Worm (Caenorhabditis elegans) whole organism, L4/young adult: ENCODE results near the gene C31H1.1.

Source experiments
- W03F9.2 ChIP-seq: fragments of 150-350 bp; optimal IDR thresholded peaks from 2 replicates; lab custom pipeline; 2014; ENCODE audit warnings: missing biosample characterization, missing genetic modification characterization
- dao-5 ChIP-seq: sonication (generic microtip); optimal IDR thresholded peaks from 2 replicates; lab custom pipeline; 2016; ENCODE audit warnings: missing genotype, missing genetic modification characterization, moderate library complexity, missing compliant biosample characterization
- him-1 ChIP-seq: sonication (generic microtip); optimal IDR thresholded peaks from 2 replicates; lab custom pipeline; 2016; ENCODE audit warnings: missing genotype, missing genetic modification reagents, missing genetic modification characterization, missing compliant biosample characterization

Gene C31H1.1

DNA sequence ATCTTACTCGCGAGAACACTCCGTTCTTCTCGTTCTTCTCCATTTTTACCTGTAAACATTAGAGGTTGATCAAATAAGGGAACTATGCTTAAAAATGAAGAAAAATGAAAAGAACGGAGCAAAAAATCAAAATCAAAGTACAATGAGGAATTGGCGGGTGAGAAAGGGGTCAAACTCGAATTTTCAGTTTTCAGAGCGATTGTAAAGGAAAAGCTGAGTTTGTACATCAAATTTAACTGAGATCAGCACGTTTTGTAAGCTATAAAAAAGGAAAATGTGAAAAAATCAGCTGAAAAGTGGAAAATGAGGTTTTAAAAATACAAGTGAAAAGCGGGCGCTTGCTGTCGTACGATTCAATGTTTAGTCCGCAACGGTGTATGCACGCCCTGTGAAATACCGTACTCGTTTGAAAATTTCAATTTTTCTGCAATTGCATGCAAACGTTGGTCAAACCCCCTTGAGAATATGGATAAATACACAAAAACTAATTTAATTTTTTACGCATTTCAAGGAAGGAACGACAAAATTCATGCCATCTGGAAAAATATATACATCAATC lies 16.9 kb downstream of the C31H1.1 start, which contains the start of gene oops-1:
TSS of gene oops-1 (minus strand) at position 51 of the 559 bp plus-strand sequence.
- TF ChIP-seq W03F9.2 (tag; lab: Kevin White, UChicago) (peak; percentile 13), dao-5 (tag; lab: Kevin White, UChicago) (no peak)

- TF ChIP-seq dao-5 (tag; lab: Kevin White, UChicago): no peak
- TF ChIP-seq W03F9.2 (tag; lab: Kevin White, UChicago): no peak
- no peak for TF ChIP-seq him-1
Measured at ce11 chrIV:5816466-5816865, 19.2 kb downstream of the C31H1.1 start.

ce11 chrIV:5817459-5817858 lies 20.2 kb downstream of the C31H1.1 start:
- no peak for TF ChIP-seq him-1
- TF ChIP-seq W03F9.2 (tag; lab: Kevin White, UChicago): no peak
- TF ChIP-seq dao-5 (tag; lab: Kevin White, UChicago): no peak

DNA sequence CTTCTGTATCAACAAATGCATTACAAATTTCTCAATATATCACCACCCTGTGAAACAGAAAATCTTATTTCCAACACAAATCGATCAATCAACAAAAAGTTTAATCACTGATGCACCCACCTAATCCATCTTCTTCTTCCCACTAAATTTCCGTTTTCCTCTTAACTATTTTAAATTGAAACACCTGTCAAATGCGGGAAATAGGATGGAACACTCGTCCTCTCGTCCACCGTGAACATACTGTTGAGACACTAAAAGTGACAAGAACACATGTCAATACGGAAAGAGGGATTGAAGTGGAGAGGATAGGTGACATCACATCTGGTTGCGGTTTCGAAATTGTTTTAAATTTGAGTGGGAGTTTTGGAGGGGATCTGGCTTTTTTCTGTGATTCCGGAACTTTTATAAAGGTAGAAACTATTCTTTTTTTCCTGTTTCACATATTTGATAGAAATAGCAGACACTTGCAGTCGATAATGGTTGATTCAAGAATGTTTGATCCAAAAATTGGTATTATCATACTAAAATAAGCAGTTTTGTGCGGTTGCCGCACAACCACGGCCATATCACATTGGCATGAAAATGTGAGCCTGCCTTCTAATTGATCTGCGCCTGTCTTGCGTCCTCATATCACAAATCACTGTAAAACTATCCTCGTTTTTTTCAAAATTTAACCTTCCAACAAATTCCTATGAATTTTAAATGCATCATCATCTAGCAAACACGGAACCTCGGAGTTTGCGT lies 23.0 kb downstream of the C31H1.1 start:
- no peak for TF ChIP-seq dao-5 (tag; lab: Kevin White, UChicago)
- TF ChIP-seq W03F9.2 (tag; lab: Kevin White, UChicago): no peak
- no peak for TF ChIP-seq him-1

ce11 chrIV:5820953-5821352 lies 23.7 kb downstream of the C31H1.1 start:
- no peak for TF ChIP-seq him-1
- TF ChIP-seq dao-5 (tag; lab: Kevin White, UChicago): no peak
- no peak for TF ChIP-seq W03F9.2 (tag; lab: Kevin White, UChicago)

DNA sequence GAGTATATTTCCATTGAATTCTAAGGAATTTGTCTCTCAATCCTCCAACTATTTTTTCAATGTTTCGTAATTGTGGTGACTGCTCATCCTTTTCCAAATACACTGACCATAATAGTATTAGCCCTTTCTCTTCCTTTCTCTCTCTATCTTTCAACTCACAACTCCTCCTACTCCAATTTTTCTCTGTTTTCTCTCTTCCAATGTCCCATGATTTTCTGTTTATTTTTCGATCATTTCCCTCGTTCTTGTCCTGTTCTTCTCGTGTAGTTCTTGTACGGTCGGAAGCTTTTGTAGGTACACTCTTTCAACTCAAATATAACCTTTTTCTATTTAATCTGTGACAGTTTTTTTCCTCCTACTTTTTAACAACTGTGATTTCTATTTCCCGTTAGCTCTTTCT lies 24.7 kb downstream of the C31H1.1 start:
- TF ChIP-seq W03F9.2 (tag; lab: Kevin White, UChicago): no peak
- no peak for TF ChIP-seq him-1
- TF ChIP-seq dao-5 (tag; lab: Kevin White, UChicago): no peak

DNA sequence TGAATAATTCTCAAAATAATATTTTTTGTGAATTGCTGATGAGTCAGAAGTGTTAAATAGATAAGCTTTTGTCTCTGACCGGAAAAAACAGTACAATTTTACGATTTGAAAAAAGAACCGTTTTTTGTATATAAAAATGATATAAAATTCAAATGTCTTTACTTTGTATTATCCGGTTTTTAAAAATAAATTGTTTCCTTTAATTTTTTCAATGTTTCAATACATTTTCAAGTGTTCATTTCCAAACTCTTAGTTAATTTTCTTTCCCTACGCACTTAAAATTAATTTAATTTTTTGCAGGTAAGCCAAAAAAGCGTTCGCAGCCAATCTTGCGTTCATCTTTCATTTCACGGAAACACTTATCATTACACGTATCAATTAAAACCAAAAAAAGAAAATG lies 27.2 kb downstream of the C31H1.1 start, which contains the start of gene egal-1:
TSS of gene egal-1 (plus strand) at position 301 of the 400 bp plus-strand sequence.
- no peak for TF ChIP-seq him-1
- no peak for TF ChIP-seq dao-5 (tag; lab: Kevin White, UChicago)
- TF ChIP-seq W03F9.2 (tag; lab: Kevin White, UChicago): no peak

- TF ChIP-seq him-1 (no peak), W03F9.2 (tag; lab: Kevin White, UChicago) (no peak), dao-5 (tag; lab: Kevin White, UChicago) (no peak)
Measured at ce11 chrIV:5832801-5833200, 35.5 kb downstream of the C31H1.1 start.

DNA sequence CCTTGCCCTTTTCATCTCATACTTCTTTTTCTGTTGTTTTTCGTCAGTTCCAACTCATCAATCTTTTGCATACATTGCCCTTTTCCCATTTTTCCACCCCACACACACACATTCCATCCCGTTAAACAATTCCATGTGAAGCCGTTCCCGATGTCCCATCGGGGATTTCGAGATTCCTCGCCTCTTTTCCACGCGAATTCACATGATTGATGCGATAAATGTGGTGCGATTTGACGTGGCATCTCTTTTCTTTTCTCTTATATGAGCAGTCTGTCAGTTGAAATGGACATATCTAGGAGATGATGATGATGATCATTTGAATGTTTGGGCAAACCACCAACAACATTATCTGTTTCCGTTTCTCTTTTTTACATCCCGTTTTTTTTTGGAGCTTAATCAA lies 36.9 kb downstream of the C31H1.1 start:
- no peak for TF ChIP-seq dao-5 (tag; lab: Kevin White, UChicago)
- no peak for TF ChIP-seq him-1
- no peak for TF ChIP-seq W03F9.2 (tag; lab: Kevin White, UChicago)

- TF ChIP-seq W03F9.2 (tag; lab: Kevin White, UChicago) (no peak), dao-5 (tag; lab: Kevin White, UChicago) (no peak), him-1 (no peak)
Measured at ce11 chrIV:5839178-5839577, 41.9 kb downstream of the C31H1.1 start, which contains the start of gene C06E7.2. C06E7.2 (plus strand) TSS chrIV:5839478.

DNA sequence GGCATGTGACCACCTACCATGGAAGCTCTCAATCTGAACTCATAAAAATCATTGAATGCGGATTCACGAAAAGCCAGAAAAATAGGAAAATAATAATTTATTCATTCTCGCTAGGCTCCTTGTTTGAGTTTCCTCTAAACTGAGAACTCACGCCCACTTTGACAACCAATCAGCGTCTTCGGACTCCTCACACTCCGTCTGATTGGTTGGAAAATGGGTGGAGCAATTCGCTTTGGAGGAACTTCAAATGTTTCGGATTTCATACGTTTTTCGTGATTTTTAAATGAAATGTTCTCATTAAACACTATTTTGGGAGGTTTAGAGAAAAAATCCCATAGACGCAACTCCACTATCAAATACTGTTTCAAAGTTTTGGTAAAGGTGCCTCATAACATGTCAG lies 45.7 kb downstream of the C31H1.1 start:
- TF ChIP-seq W03F9.2 (tag; lab: Kevin White, UChicago) (no peak), dao-5 (tag; lab: Kevin White, UChicago) (no peak), him-1 (no peak)

ce11 chrIV:5846269-5846668 lies 49.0 kb downstream of the C31H1.1 start, which contains the start of gene sams-4:
sams-4 (minus strand) TSS chrIV:5846369.
- no peak for TF ChIP-seq dao-5 (tag; lab: Kevin White, UChicago)

DNA sequence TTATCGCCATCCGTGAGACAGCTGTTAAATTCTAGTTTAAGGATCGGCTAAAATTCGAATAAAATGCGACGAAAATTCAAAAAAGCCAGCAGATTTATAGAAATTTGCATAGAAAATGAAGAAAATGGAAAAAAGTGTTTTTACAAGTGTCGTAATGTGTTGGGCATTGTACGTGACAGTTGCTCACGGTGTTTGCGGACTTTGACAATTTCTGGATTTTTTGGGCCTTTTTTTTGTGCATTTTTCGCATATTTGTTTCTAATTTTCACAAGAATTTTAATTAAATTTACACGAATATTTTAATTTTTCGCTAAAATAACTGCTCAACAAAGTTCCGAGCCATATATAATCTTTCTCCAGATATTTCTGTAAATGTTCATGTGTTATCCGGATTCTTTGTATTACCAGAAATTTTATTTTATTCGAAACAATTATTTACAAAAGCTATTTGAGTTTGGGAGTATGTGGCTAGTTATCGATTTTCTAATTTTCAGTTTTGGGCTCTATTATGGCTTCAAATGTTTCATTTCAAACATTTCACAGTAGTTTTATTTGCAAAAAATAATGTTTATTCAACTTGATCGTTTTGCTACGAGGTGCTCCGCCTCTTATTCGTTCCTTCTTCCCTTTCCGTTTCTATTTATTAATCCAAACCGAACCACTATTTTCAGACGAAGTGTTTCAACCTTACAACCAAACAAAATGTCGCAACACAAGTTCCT lies 50.9 kb downstream of the C31H1.1 start, which contains the start of gene sams-3:
TSS of gene sams-3 (plus strand) at position 672 of the 722 bp plus-strand sequence.
- TF ChIP-seq dao-5 (tag; lab: Kevin White, UChicago) (no peak), W03F9.2 (tag; lab: Kevin White, UChicago) (peak; percentile 7)
